Worm (Caenorhabditis elegans) whole organism, early embryonic: Measurements from ENCODE around the gene T15H9.5.

Source experiments
- B0310.2 ChIP-seq: sonication (generic microtip); optimal IDR thresholded peaks from 2 replicates; lab custom pipeline; 2016; ENCODE audit warnings: mild to moderate bottlenecking, missing genetic modification characterization, missing compliant biosample characterization
- F13C5.2 ChIP-seq: sonication (generic microtip); optimal IDR thresholded peaks from 2 replicates; lab custom pipeline; 2017; ENCODE audit warnings: mild to moderate bottlenecking, missing genetic modification characterization, inconsistent platforms, missing compliant biosample characterization
- aly-1 ChIP-seq: sonication (generic microtip); optimal IDR thresholded peaks from 2 replicates; lab custom pipeline; 2016; ENCODE audit warnings: missing genetic modification characterization, missing compliant biosample characterization
- ama-1 ChIP-seq: fragments of 150-350 bp; optimal IDR thresholded peaks from 2 replicates; lab custom pipeline; 2014
- ceh-13 ChIP-seq: fragments of 200-800 bp; sonication (Bioruptor generic); optimal IDR thresholded peaks from 2 replicates; lab custom pipeline; 2018; ENCODE audit warnings: mild to moderate bottlenecking, missing genetic modification characterization, missing compliant biosample characterization
- ceh-36 ChIP-seq: sonication (generic microtip); optimal IDR thresholded peaks from 2 replicates; lab custom pipeline; 2016; ENCODE audit warnings: missing genetic modification characterization, inconsistent platforms, missing compliant biosample characterization
- ets-7 ChIP-seq: sonication (generic microtip); optimal IDR thresholded peaks from 2 replicates; lab custom pipeline; 2016; ENCODE audit warnings: missing genotype, missing genetic modification characterization, missing compliant biosample characterization
- flt-1 ChIP-seq: fragments of 200-800 bp; sonication (Bioruptor generic); IDR thresholded peaks from 2 replicates; pipeline ENCODE4 v1.3.6; 2022; ENCODE audit warnings: missing genetic modification characterization, missing compliant biosample characterization
- hmbx-1 ChIP-seq: sonication (generic microtip); optimal IDR thresholded peaks from 2 replicates; lab custom pipeline; 2016; ENCODE audit warnings: mild to moderate bottlenecking, missing genetic modification characterization, missing compliant biosample characterization
- hmg-4 ChIP-seq: fragments of 200-800 bp; sonication (Bioruptor generic); optimal IDR thresholded peaks from 2 replicates; lab custom pipeline; 2018; ENCODE audit warnings: mild to moderate bottlenecking, missing genetic modification characterization, missing compliant biosample characterization
- hnd-1 ChIP-seq: sonication (generic microtip); optimal IDR thresholded peaks from 2 replicates; lab custom pipeline; 2016; ENCODE audit warnings: missing genetic modification characterization, missing compliant biosample characterization
- pes-1 ChIP-seq: fragments of 200-800 bp; sonication (Bioruptor generic); IDR thresholded peaks from 2 replicates; pipeline ENCODE4 v1.3.6; 2022; ENCODE audit warnings: missing genetic modification reagents, missing genetic modification characterization, missing compliant biosample characterization
- scrt-1 ChIP-seq: fragments of 200-800 bp; sonication (Bioruptor generic); IDR thresholded peaks from 2 replicates; pipeline ENCODE4 v1.3.6; 2022; ENCODE audit warnings: missing genetic modification characterization, missing compliant biosample characterization
- sea-1 ChIP-seq: fragments of 200-800 bp; sonication (Bioruptor generic); conservative IDR thresholded peaks from 2 replicates; pipeline ENCODE4 v1.3.6; 2022; ENCODE audit warnings: missing genetic modification characterization, missing compliant biosample characterization
- tbx-11 ChIP-seq: fragments of 200-800 bp; sonication (Bioruptor generic); IDR thresholded peaks from 2 replicates; pipeline ENCODE4 v1.3.6; 2022; ENCODE audit warnings: missing genetic modification characterization, missing compliant biosample characterization
- tbx-37 ChIP-seq: fragments of 200-800 bp; sonication (Bioruptor generic); conservative IDR thresholded peaks from 2 replicates; pipeline ENCODE4 v1.3.6; 2022; ENCODE audit warnings: missing genetic modification reagents, missing genetic modification characterization, missing compliant biosample characterization
- tra-4 ChIP-seq: sonication (generic microtip); optimal IDR thresholded peaks from 2 replicates; lab custom pipeline; 2017; ENCODE audit warnings: missing genetic modification characterization, missing compliant biosample characterization

T15H9.5 gene

ce11 chrII:9652919-9653318, 41.7 kb upstream of the T15H9.5 start, which contains the start of gene ZK1307.3:
Gene ZK1307.3 (minus strand): TSS chrII:9653019.
- TF ChIP-seq hmg-4 (no peak), hnd-1 (tag; lab: Kevin White, UChicago) (no peak), tra-4 (tag; lab: Kevin White, UChicago) (no peak), flt-1 (GFP tag; lab: Robert Waterston, UW) (no peak), scrt-1 (GFP tag; lab: Robert Waterston, UW) (no peak), ama-1 (no peak), ceh-13 (GFP tag; lab: Kevin White, UChicago) (no peak), ceh-36 (tag; lab: Kevin White, UChicago) (no peak), tbx-11 (GFP tag; lab: Robert Waterston, UW) (no peak), pes-1 (GFP tag; lab: Robert Waterston, UW) (no peak), ets-7 (tag; lab: Kevin White, UChicago) (no peak), B0310.2 (tag; lab: Kevin White, UChicago) (no peak), tbx-37 (GFP tag; lab: Robert Waterston, UW) (no peak), hmbx-1 (tag; lab: Kevin White, UChicago) (no peak), sea-1 (GFP tag; lab: Robert Waterston, UW) (no peak), F13C5.2 (tag; lab: Kevin White, UChicago) (no peak), aly-1 (tag; lab: Kevin White, UChicago) (no peak)

ce11 chrII:9651700-9652099, 40.5 kb upstream of the T15H9.5 start, which contains the start of gene ZK1307.4:
Gene ZK1307.4 (minus strand): TSS chrII:9651800.
- TF ChIP-seq ets-7 (tag; lab: Kevin White, UChicago) (no peak), scrt-1 (GFP tag; lab: Robert Waterston, UW) (no peak), tbx-11 (GFP tag; lab: Robert Waterston, UW) (no peak), tbx-37 (GFP tag; lab: Robert Waterston, UW) (no peak), ceh-13 (GFP tag; lab: Kevin White, UChicago) (no peak), tra-4 (tag; lab: Kevin White, UChicago) (no peak), ama-1 (no peak), sea-1 (GFP tag; lab: Robert Waterston, UW) (no peak), B0310.2 (tag; lab: Kevin White, UChicago) (no peak), hmbx-1 (tag; lab: Kevin White, UChicago) (no peak), aly-1 (tag; lab: Kevin White, UChicago) (no peak), hmg-4 (no peak), pes-1 (GFP tag; lab: Robert Waterston, UW) (no peak), F13C5.2 (tag; lab: Kevin White, UChicago) (no peak), flt-1 (GFP tag; lab: Robert Waterston, UW) (no peak)

ce11 chrII:9649191-9649590, 37.9 kb upstream of the T15H9.5 start, which contains the start of gene ZK1307.9:
Gene ZK1307.9 (plus strand): TSS chrII:9649491.
- TF ChIP-seq B0310.2 (tag; lab: Kevin White, UChicago) (no peak), tra-4 (tag; lab: Kevin White, UChicago) (no peak), tbx-11 (GFP tag; lab: Robert Waterston, UW) (no peak), F13C5.2 (tag; lab: Kevin White, UChicago) (no peak), sea-1 (GFP tag; lab: Robert Waterston, UW) (no peak), ama-1 (no peak), ceh-13 (GFP tag; lab: Kevin White, UChicago) (no peak), hnd-1 (tag; lab: Kevin White, UChicago) (no peak), aly-1 (tag; lab: Kevin White, UChicago) (no peak), ceh-36 (tag; lab: Kevin White, UChicago) (no peak)

ce11 chrII:9646928-9647838, 35.9 kb upstream of the T15H9.5 start, which contains the start of gene sqv-8:
Gene sqv-8 (plus strand): TSS chrII:9646978.
- TF ChIP-seq ama-1: no peak

- peak; percentile 77 for TF ChIP-seq hmg-4
- TF ChIP-seq F13C5.2 (tag; lab: Kevin White, UChicago): peak; percentile 42
- no peak for TF ChIP-seq ama-1
- TF ChIP-seq ets-7 (tag; lab: Kevin White, UChicago): peak; percentile 7
- TF ChIP-seq B0310.2 (tag; lab: Kevin White, UChicago): no peak
- 0 out of 2 replicates have a peak, but pooled peaks have one; percentile 33 for TF ChIP-seq sea-1 (GFP tag; lab: Robert Waterston, UW)
- TF ChIP-seq ceh-13 (GFP tag; lab: Kevin White, UChicago): peak; percentile 4
Measured at ce11 chrII:9646122-9646555, 34.9 kb upstream of the T15H9.5 start.

ce11 chrII:9644940-9645634, 33.8 kb upstream of the T15H9.5 start:
- TF ChIP-seq B0310.2 (tag; lab: Kevin White, UChicago) (no peak), ceh-36 (tag; lab: Kevin White, UChicago) (no peak), pes-1 (GFP tag; lab: Robert Waterston, UW) (no peak), tra-4 (tag; lab: Kevin White, UChicago) (no peak), hnd-1 (tag; lab: Kevin White, UChicago) (no peak), hmg-4 (no peak), hmbx-1 (tag; lab: Kevin White, UChicago) (no peak), ets-7 (tag; lab: Kevin White, UChicago) (no peak)
